Worm (Caenorhabditis elegans): ENCODE results near the gene mics-1.

- TF ChIP-seq tbx-2 (tag; optimal IDR thresholded peaks at IDR 0.05): no peak
- TF ChIP-seq nhr-11 (tag; optimal IDR thresholded peaks at IDR 0.05): no peak
- no peak for TF ChIP-seq fkh-10 (GFP tag; optimal IDR thresholded peaks at IDR 0.05)
Observed at ce11 chrV:10598670-10599154, 20.6 kb upstream of the mics-1 start, which contains the start of gene scpl-4.

All from whole organism, late embryonic.